Worm (Caenorhabditis elegans) whole organism, L4 larva: ENCODE measurements around the gene R06F6.8.

Experiments
- D1046.2 ChIP-seq: fragments of 200-800 bp; sonication (Bioruptor generic); IDR thresholded peaks from 2 replicates; pipeline ENCODE4 v1.3.6; 2022; ENCODE audit warnings: missing genetic modification characterization, missing compliant biosample characterization
- F49E8.2 ChIP-seq: sonication (generic microtip); optimal IDR thresholded peaks from 2 replicates; lab custom pipeline; 2016; ENCODE audit warnings: missing compliant biosample characterization, mild to moderate bottlenecking, missing genetic modification characterization, borderline replicate concordance
- Y105C5A.15 ChIP-seq: fragments of 200-800 bp; sonication (Bioruptor generic); IDR thresholded peaks from 2 replicates; pipeline ENCODE4 v1.3.6; 2022; ENCODE audit warnings: missing genetic modification characterization, missing compliant biosample characterization
- aha-1 ChIP-seq: fragments of 150-350 bp; peaks from one replicate; lab custom pipeline; 2014; ENCODE audit warnings: missing biosample characterization, missing genetic modification characterization
- ama-1 ChIP-seq: fragments of 150-350 bp; optimal IDR thresholded peaks from 2 replicates; lab custom pipeline; 2014; ENCODE audit warnings: inconsistent platforms, mixed read lengths
- attf-4 ChIP-seq: sonication (generic microtip); optimal IDR thresholded peaks from 3 replicates; lab custom pipeline; 2017; ENCODE audit warnings: missing biosample characterization, missing genetic modification characterization
- ces-1 ChIP-seq: fragments of 150-350 bp; sonication (generic microtip); optimal IDR thresholded peaks from 4 replicates; lab custom pipeline; 2014; ENCODE audit warnings: missing biosample characterization, missing genetic modification reagents, missing genetic modification characterization
- daf-12 ChIP-seq: fragments of 150-350 bp; optimal IDR thresholded peaks from 2 replicates; lab custom pipeline; 2014; ENCODE audit warnings: missing biosample characterization, missing genetic modification reagents, missing genetic modification characterization
- daf-16 ChIP-seq, 3 experiments: sonication (generic microtip); optimal IDR thresholded peaks; 2 replicates each; lab custom pipeline; 2016 to 2017; ENCODE audit warnings: missing genetic modification characterization in 3 of 3, missing genetic modification reagents in 3 of 3, mild to moderate bottlenecking in 2 of 3, missing compliant biosample characterization in 2 of 3, missing biosample characterization in 1 of 3, moderate library complexity in 1 of 3
- dmd-6 ChIP-seq: fragments of 200-800 bp; sonication (Bioruptor generic); IDR thresholded peaks from 2 replicates; pipeline ENCODE4 v1.3.6; 2022; ENCODE audit warnings: missing genetic modification reagents, missing genetic modification characterization, missing compliant biosample characterization
- dmd-8 ChIP-seq: fragments of 200-800 bp; sonication (Bioruptor generic); IDR thresholded peaks from 2 replicates; pipeline ENCODE4 v1.3.6; 2022; ENCODE audit warnings: missing genetic modification characterization, missing compliant biosample characterization
- dmd-9 ChIP-seq: fragments of 200-800 bp; sonication (Bioruptor generic); IDR thresholded peaks from 2 replicates; pipeline ENCODE4 v1.3.6; 2022; ENCODE audit warnings: missing genetic modification reagents, missing genetic modification characterization, missing compliant biosample characterization
- dpl-1 ChIP-seq: fragments of 150-350 bp; optimal IDR thresholded peaks from 2 replicates; lab custom pipeline; 2014; ENCODE audit warnings: missing biosample characterization, missing genetic modification reagents, missing genetic modification characterization
- egl-43 ChIP-seq: fragments of 200-800 bp; sonication (Bioruptor generic); IDR thresholded peaks from 2 replicates; pipeline ENCODE4 v1.3.6; 2022; ENCODE audit warnings: missing genetic modification reagents, missing genetic modification characterization, missing compliant biosample characterization
- fkh-10 ChIP-seq: fragments of 150-350 bp; optimal IDR thresholded peaks from 2 replicates; lab custom pipeline; 2014; ENCODE audit warnings: missing biosample characterization, missing genetic modification reagents, missing genetic modification characterization
- hif-1 ChIP-seq, 2 experiments: sonication (generic microtip); optimal IDR thresholded peaks; 2 replicates each; lab custom pipeline; 2016 to 2017; ENCODE audit warnings: missing compliant biosample characterization in 2 of 2, missing genetic modification characterization in 2 of 2, missing genetic modification reagents in 2 of 2, missing genotype in 2 of 2, mild to moderate bottlenecking in 1 of 2
- hlh-11 ChIP-seq: fragments of 200-800 bp; sonication (Bioruptor generic); optimal IDR thresholded peaks from 2 replicates; lab custom pipeline; 2018; ENCODE audit warnings: mild to moderate bottlenecking, missing genetic modification characterization, missing compliant biosample characterization
- hmg-1.1 ChIP-seq: fragments of 200-800 bp; sonication (Bioruptor generic); IDR thresholded peaks from 2 replicates; pipeline ENCODE4 v1.3.6; 2022; ENCODE audit warnings: missing genetic modification reagents, missing genetic modification characterization, missing compliant biosample characterization
- jun-1 ChIP-seq: fragments of 150-350 bp; optimal IDR thresholded peaks from 2 replicates; lab custom pipeline; 2014; ENCODE audit warnings: missing biosample characterization, missing genetic modification reagents, missing genetic modification characterization
- lim-7 ChIP-seq: fragments of 200-800 bp; sonication (Bioruptor generic); IDR thresholded peaks from 2 replicates; pipeline ENCODE4 v1.3.6; 2022; ENCODE audit warnings: missing genetic modification characterization, missing compliant biosample characterization
- lin-38 ChIP-seq: fragments of 200-800 bp; sonication (Bioruptor generic); IDR thresholded peaks from 2 replicates; pipeline ENCODE4 v1.3.6; 2022; ENCODE audit warnings: missing genetic modification reagents, missing genetic modification characterization, missing compliant biosample characterization
- mdl-1 ChIP-seq, 2 experiments: fragments of 150-350 bp in 1 of 2; sonication (generic microtip) in 1 of 2; optimal IDR thresholded peaks; 2 replicates each; lab custom pipeline; 2014 to 2017; ENCODE audit warnings: missing biosample characterization in 2 of 2, missing genetic modification characterization in 2 of 2
- mep-1 ChIP-seq: fragments of 150-350 bp; sonication (generic microtip); optimal IDR thresholded peaks from 3 replicates; lab custom pipeline; 2014; ENCODE audit warnings: missing biosample characterization, missing genetic modification characterization
- mes-2 ChIP-seq: sonication (generic microtip); optimal IDR thresholded peaks from 2 replicates; lab custom pipeline; 2016; ENCODE audit warnings: missing genotype, mild to moderate bottlenecking, missing genetic modification characterization, missing compliant biosample characterization; ENCODE audit not compliant: poor library complexity, severe bottlenecking
- mxl-2 ChIP-seq: fragments of 200-800 bp; sonication (Bioruptor generic); conservative IDR thresholded peaks from 2 replicates; pipeline ENCODE4 v1.3.6; 2022; ENCODE audit warnings: missing genetic modification reagents, missing genetic modification characterization, missing compliant biosample characterization
- mxl-3 ChIP-seq: fragments of 200-800 bp; sonication (Bioruptor generic); optimal IDR thresholded peaks from 2 replicates; lab custom pipeline; 2018; ENCODE audit warnings: mild to moderate bottlenecking, missing genetic modification characterization, missing compliant biosample characterization
- nhr-102 ChIP-seq: sonication (generic microtip); optimal IDR thresholded peaks from 2 replicates; lab custom pipeline; 2016; ENCODE audit warnings: mild to moderate bottlenecking, missing genetic modification characterization, moderate library complexity, missing compliant biosample characterization
- nhr-25 ChIP-seq: sonication (generic microtip); optimal IDR thresholded peaks from 2 replicates; lab custom pipeline; 2017; ENCODE audit warnings: missing genetic modification characterization, mild to moderate bottlenecking, missing compliant biosample characterization, antibody characterized with exemption, moderate library complexity, borderline replicate concordance; ENCODE audit not compliant: insufficient read depth
- nhr-28 ChIP-seq: fragments of 150-350 bp; optimal IDR thresholded peaks from 2 replicates; lab custom pipeline; 2014; ENCODE audit warnings: missing biosample characterization, missing genetic modification characterization
- nhr-48 ChIP-seq: sonication (generic microtip); optimal IDR thresholded peaks from 2 replicates; lab custom pipeline; 2016; ENCODE audit warnings: mild to moderate bottlenecking, missing genetic modification characterization, missing compliant biosample characterization
- nhr-6 ChIP-seq: fragments of 150-350 bp; optimal IDR thresholded peaks from 2 replicates; lab custom pipeline; 2014; ENCODE audit warnings: missing biosample characterization, missing genetic modification characterization
- nhr-76 ChIP-seq: fragments of 150-350 bp; optimal IDR thresholded peaks from 2 replicates; lab custom pipeline; 2014; ENCODE audit warnings: missing biosample characterization, missing genetic modification characterization
- pha-4 ChIP-seq, 2 experiments: fragments of 150-350 bp in 1 of 2; fragments of 200-800 bp in 1 of 2; sonication (Bioruptor generic) in 1 of 2; IDR thresholded peaks in 1 of 2; optimal IDR thresholded peaks in 1 of 2; 2 replicates each; pipeline versions ENCODE4 v1.3.6 to Lab custom; 2014 to 2022; ENCODE audit warnings: missing genetic modification characterization in 2 of 2, missing genetic modification reagents in 2 of 2, missing biosample characterization in 1 of 2, missing compliant biosample characterization in 1 of 2
- saeg-2 ChIP-seq: fragments of 200-800 bp; sonication (Bioruptor generic); IDR thresholded peaks from 2 replicates; pipeline ENCODE4 v1.3.6; 2022; ENCODE audit warnings: missing genetic modification reagents, missing genetic modification characterization, missing compliant biosample characterization
- skn-1 ChIP-seq: fragments of 150-350 bp; optimal IDR thresholded peaks from 2 replicates; lab custom pipeline; 2014; ENCODE audit warnings: missing biosample characterization, missing genetic modification characterization
- snpc-4 ChIP-seq: fragments of 150-350 bp; optimal IDR thresholded peaks from 2 replicates; lab custom pipeline; 2014; ENCODE audit warnings: missing biosample characterization, missing genetic modification characterization
- spr-1 ChIP-seq: sonication (generic microtip); optimal IDR thresholded peaks from 2 replicates; lab custom pipeline; 2016; ENCODE audit warnings: mild to moderate bottlenecking, missing genetic modification characterization, missing compliant biosample characterization
- tra-1 ChIP-seq: fragments of 200-800 bp; sonication (Bioruptor generic); IDR thresholded peaks from 2 replicates; pipeline ENCODE4 v1.3.6; 2022; ENCODE audit warnings: missing genetic modification reagents, missing genetic modification characterization, missing compliant biosample characterization
- unc-39 ChIP-seq: sonication (generic microtip); optimal IDR thresholded peaks from 2 replicates; lab custom pipeline; 2017; ENCODE audit warnings: missing biosample characterization, missing genetic modification characterization
- unc-62 ChIP-seq, 3 experiments: fragments of 150-350 bp in 1 of 3; sonication (generic microtip); optimal IDR thresholded peaks in 2 of 3; peaks in 1 of 3; 1 replicate in 1 of 3; 2 replicates in 2 of 3; lab custom pipeline; 2014 to 2017; ENCODE audit warnings: missing biosample characterization in 3 of 3, missing genetic modification characterization in 3 of 3, missing genetic modification reagents in 3 of 3, missing genotype in 1 of 3
- vab-7 ChIP-seq: fragments of 200-800 bp; sonication (Bioruptor generic); IDR thresholded peaks from 2 replicates; pipeline ENCODE4 v1.3.6; 2022; ENCODE audit warnings: missing genetic modification reagents, missing genetic modification characterization, missing compliant biosample characterization
- zfp-3 ChIP-seq: fragments of 200-800 bp; sonication (Bioruptor generic); conservative IDR thresholded peaks from 2 replicates; pipeline ENCODE4 v1.3.6; 2022; ENCODE audit warnings: missing genetic modification reagents, missing genetic modification characterization, missing compliant biosample characterization
- ztf-11 ChIP-seq: fragments of 150-350 bp; optimal IDR thresholded peaks from 2 replicates; lab custom pipeline; 2014; ENCODE audit warnings: missing biosample characterization, missing genetic modification characterization

R06F6.8 gene

ce11 chrII:10862749-10863656 is 43.2 kb upstream of the R06F6.8 start (continued):
- TF ChIP-seq unc-39 (tag; lab: Kevin White, UChicago) (no peak), nhr-25 (tag; lab: Kevin White, UChicago) (peak; percentile 41), mxl-3 (GFP tag; lab: Kevin White, UChicago) (peak; percentile 31), nhr-6 (peak; percentile 11), mes-2 (peak; percentile 5), dpl-1 (GFP tag; lab: Kevin White, UChicago) (peak; percentile 19), egl-43 (GFP tag; lab: Robert Waterston, UW) (no peak), attf-4 (tag; lab: Kevin White, UChicago) (no peak), unc-62 (GFP tag; optimal IDR thresholded peaks at IDR 0.05 in 1 of 2; lab: Kevin White, UChicago) (peak in 1 of 2 experiments; percentile 74), unc-62 (tag; optimal IDR thresholded peaks at IDR 0.05; lab: Kevin White, UChicago) (no peak), F49E8.2 (tag; lab: Kevin White, UChicago) (peak; percentile 25), mep-1 (tag; lab: Kevin White, UChicago) (no peak), lin-38 (GFP tag; lab: Robert Waterston, UW) (0 out of 2 replicates have a peak, but pooled peaks have one; percentile 12), hmg-1.1 (GFP tag; lab: Robert Waterston, UW) (0 out of 2 replicates have a peak, but pooled peaks have one; percentile 12), mdl-1 (tag; optimal IDR thresholded peaks at IDR 0.05; lab: Kevin White, UChicago) (peak in 1 of 2 experiments; percentile 42), snpc-4 (tag; lab: Kevin White, UChicago) (no peak), dmd-8 (no peak), pha-4 (GFP tag; IDR thresholded peaks at IDR 0.05; lab: Robert Waterston, UW) (no peak; the same call in 1 of the 2 replicates), pha-4 (tag; optimal IDR thresholded peaks at IDR 0.05; lab: Kevin White, UChicago) (no peak), ama-1 (no peak)
- TF ChIP-seq, all 104 proteins: peak for 15

- TF ChIP-seq daf-12 (tag; lab: Kevin White, UChicago) (no peak), mxl-2 (no peak), nhr-48 (tag; lab: Kevin White, UChicago) (peak; percentile 30), lim-7 (no peak), D1046.2 (GFP tag; lab: Robert Waterston, UW) (no peak), dmd-6 (peak; percentile 74), dmd-9 (GFP tag; lab: Robert Waterston, UW) (no peak), spr-1 (tag; lab: Kevin White, UChicago) (no peak), Y105C5A.15 (no peak), tra-1 (GFP tag; lab: Robert Waterston, UW) (peak; percentile 45; the same call in 1 of the 2 replicates), jun-1 (no peak), hif-1 (tag; optimal IDR thresholded peaks at IDR 0.05; lab: Kevin White, UChicago) (no peak), aha-1 (tag; lab: Kevin White, UChicago) (peak; percentile 72), mdl-1 (tag; optimal IDR thresholded peaks at IDR 0.05; lab: Kevin White, UChicago) (peak; percentile 18 to 25), saeg-2 (GFP tag; lab: Robert Waterston, UW) (0 out of 2 replicates have a peak, but pooled peaks have one; percentile 10), daf-16 (GFP tag; optimal IDR thresholded peaks at IDR 0.05; lab: Kevin White, UChicago) (no peak), daf-16 (tag; optimal IDR thresholded peaks at IDR 0.05; lab: Kevin White, UChicago) (peak; percentile 62), nhr-76 (tag; lab: Kevin White, UChicago) (no peak), fkh-10 (GFP tag; lab: Kevin White, UChicago) (peak; percentile 32), nhr-102 (tag; lab: Kevin White, UChicago) (peak; percentile 31), ces-1 (GFP tag; lab: Kevin White, UChicago) (no peak), vab-7 (GFP tag; lab: Robert Waterston, UW) (no peak), nhr-6 (no peak), unc-62 (GFP tag; optimal IDR thresholded peaks at IDR 0.05 in 1 of 2; lab: Kevin White, UChicago) (peak in 1 of 2 experiments; percentile 64), unc-62 (tag; optimal IDR thresholded peaks at IDR 0.05; lab: Kevin White, UChicago) (no peak), hlh-11 (peak; percentile 61), zfp-3 (GFP tag; lab: Robert Waterston, UW) (no peak), nhr-28 (tag; lab: Kevin White, UChicago) (peak; percentile 79), ama-1 (no peak), skn-1 (tag; lab: Kevin White, UChicago) (no peak), ztf-11 (tag; lab: Kevin White, UChicago) (no peak)
These were observed 42.1 kb upstream of the R06F6.8 start for ce11 chrII:10861723-10862486.
